Worm (Caenorhabditis elegans) whole organism, L4 larva: Measurements from ENCODE around the gene pxf-1.

Experiments used
- R02D3.7 ChIP-seq: fragments of 150-350 bp; sonication (generic microtip); optimal IDR thresholded peaks from 3 replicates; lab custom pipeline; 2014; ENCODE audit warnings: missing biosample characterization, missing genetic modification characterization
- dmd-8 ChIP-seq: fragments of 200-800 bp; sonication (Bioruptor generic); IDR thresholded peaks from 2 replicates; pipeline ENCODE4 v1.3.6; 2022; ENCODE audit warnings: missing genetic modification characterization, missing compliant biosample characterization
- egl-27 ChIP-seq: sonication (generic microtip); optimal IDR thresholded peaks from 3 replicates; lab custom pipeline; 2017; ENCODE audit warnings: missing biosample characterization, missing genetic modification reagents, missing genetic modification characterization
- lin-15B ChIP-seq: fragments of 150-350 bp; sonication (generic microtip); optimal IDR thresholded peaks from 3 replicates; lab custom pipeline; 2014; ENCODE audit warnings: missing biosample characterization, missing genetic modification characterization
- mdl-1 ChIP-seq, 2 experiments: fragments of 150-350 bp in 1 of 2; sonication (generic microtip) in 1 of 2; optimal IDR thresholded peaks; 2 replicates each; lab custom pipeline; 2014 to 2017; ENCODE audit warnings: missing biosample characterization in 2 of 2, missing genetic modification characterization in 2 of 2
- nhr-77 ChIP-seq: fragments of 150-350 bp; optimal IDR thresholded peaks from 2 replicates; lab custom pipeline; 2014; ENCODE audit warnings: missing biosample characterization, missing genetic modification characterization
- skn-1 ChIP-seq: fragments of 150-350 bp; optimal IDR thresholded peaks from 2 replicates; lab custom pipeline; 2014; ENCODE audit warnings: missing biosample characterization, missing genetic modification characterization
- unc-130 ChIP-seq: sonication (generic microtip); optimal IDR thresholded peaks from 2 replicates; lab custom pipeline; 2016; ENCODE audit warnings: missing genetic modification reagents, missing genetic modification characterization, missing compliant biosample characterization
- zag-1 ChIP-seq: fragments of 150-350 bp; optimal IDR thresholded peaks from 2 replicates; lab custom pipeline; 2014; ENCODE audit warnings: missing biosample characterization, missing genetic modification characterization

DNA sequence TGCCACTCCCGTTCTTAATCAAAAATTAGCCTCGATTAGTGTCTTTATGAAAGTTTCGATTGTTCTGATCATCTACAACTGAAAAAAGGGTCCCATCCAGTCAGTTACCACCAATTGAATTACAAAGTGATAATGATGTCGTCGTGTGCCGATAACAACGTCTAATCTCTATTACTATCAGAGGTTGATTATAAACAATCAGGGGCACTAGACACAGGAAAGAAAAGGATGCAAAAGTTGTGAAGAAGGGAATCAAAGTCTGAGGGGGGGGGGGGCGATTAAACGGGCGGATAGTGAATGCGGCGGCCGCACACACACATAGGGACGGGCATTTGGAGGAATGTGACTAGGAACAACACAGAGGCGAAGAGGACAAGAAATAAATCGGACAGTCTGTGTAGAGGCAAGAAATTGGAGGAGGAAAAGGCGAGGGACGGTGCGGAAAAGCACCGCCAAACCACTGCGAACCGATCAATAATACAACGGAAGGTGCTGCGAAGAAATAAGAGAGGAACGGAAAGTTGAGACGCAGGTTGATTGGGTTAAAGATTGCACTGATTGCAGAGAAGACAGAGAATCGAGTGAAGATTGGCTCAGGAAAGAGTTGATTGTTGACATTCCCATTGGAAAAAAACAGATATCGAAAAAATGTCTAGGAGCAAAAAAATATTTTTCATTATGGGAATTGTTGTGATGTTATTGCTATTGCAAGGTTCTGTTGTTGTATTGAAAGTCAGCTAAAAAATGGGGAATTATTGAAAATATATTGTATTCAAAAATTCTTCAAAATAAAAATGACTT lies 991 bp upstream of the pxf-1 start:
- TF ChIP-seq skn-1 (tag; lab: Kevin White, UChicago) (no peak), R02D3.7 (tag; lab: Kevin White, UChicago) (no peak), egl-27 (tag; lab: Kevin White, UChicago) (no peak), mdl-1 (tag; optimal IDR thresholded peaks at IDR 0.05; lab: Kevin White, UChicago) (no peak), dmd-8 (no peak), nhr-77 (tag; lab: Kevin White, UChicago) (no peak), zag-1 (tag; lab: Kevin White, UChicago) (no peak), unc-130 (no peak), lin-15B (no peak)
